Fruit fly (Drosophila melanogaster) whole organism, pupa: ENCODE data around the gene CG15336.

ENCODE experiments used
- CG10348 ChIP-seq: fragments of 200-800 bp; sonication (Bioruptor generic); IDR thresholded peaks from 2 replicates; pipeline ENCODE4 v1.3.6; 2022; ENCODE audit warnings: missing biosample characterization, missing genetic modification characterization
- CG12605 ChIP-seq: fragments of 200-800 bp; sonication (Bioruptor generic); IDR thresholded peaks from 2 replicates; pipeline ENCODE4 v1.3.6; 2022; ENCODE audit warnings: missing biosample characterization, missing genetic modification characterization
- CG13204 ChIP-seq: fragments of 200-800 bp; sonication (Bioruptor generic); optimal IDR thresholded peaks from 2 replicates; lab custom pipeline; 2018; ENCODE audit warnings: missing biosample characterization, mild to moderate bottlenecking, missing genetic modification characterization, moderate library complexity
- CG14655 ChIP-seq: fragments of 200-800 bp; sonication (Bioruptor generic); optimal IDR thresholded peaks from 3 replicates; lab custom pipeline; 2017; ENCODE audit warnings: mild to moderate bottlenecking, missing biosample characterization, missing genetic modification reagents, missing genetic modification characterization
- CG15710 ChIP-seq: fragments of 200-800 bp; sonication (Bioruptor generic); optimal IDR thresholded peaks from 2 replicates; lab custom pipeline; 2018; ENCODE audit warnings: missing biosample characterization, mild to moderate bottlenecking, missing genetic modification characterization, moderate library complexity
- CG17806 ChIP-seq: fragments of 200-800 bp; sonication (Bioruptor generic); optimal IDR thresholded peaks from 2 replicates; lab custom pipeline; 2018; ENCODE audit warnings: missing biosample characterization, mild to moderate bottlenecking, missing genetic modification characterization, moderate library complexity
- CG32121 ChIP-seq: fragments of 200-800 bp; sonication (Bioruptor generic); IDR thresholded peaks from 2 replicates; pipeline ENCODE4 v1.3.6; 2022; ENCODE audit warnings: missing biosample characterization, missing genetic modification characterization
- CG34367 ChIP-seq: fragments of 200-800 bp; sonication (Bioruptor generic); optimal IDR thresholded peaks from 2 replicates; lab custom pipeline; 2018; ENCODE audit warnings: missing biosample characterization, mild to moderate bottlenecking, missing genetic modification characterization
- CG4496 ChIP-seq: fragments of 200-800 bp; sonication (Bioruptor generic); IDR thresholded peaks from 3 replicates; pipeline ENCODE4 v1.3.6; 2022; ENCODE audit warnings: missing biosample characterization, missing genetic modification characterization
- CG8159 ChIP-seq: fragments of 200-800 bp; sonication (Bioruptor generic); optimal IDR thresholded peaks from 3 replicates; lab custom pipeline; 2018; ENCODE audit warnings: missing biosample characterization, mild to moderate bottlenecking, missing genetic modification characterization, moderate library complexity
- CG8301 ChIP-seq: fragments of 200-800 bp; sonication (Bioruptor generic); optimal IDR thresholded peaks from 2 replicates; lab custom pipeline; 2018; ENCODE audit warnings: missing biosample characterization, mild to moderate bottlenecking, missing genetic modification characterization
- CG9948 ChIP-seq: fragments of 200-800 bp; sonication (Bioruptor generic); optimal IDR thresholded peaks from 2 replicates; lab custom pipeline; 2018; ENCODE audit warnings: missing biosample characterization, mild to moderate bottlenecking, missing genetic modification characterization, moderate library complexity
- D1 ChIP-seq: fragments of 200-800 bp; sonication (Bioruptor generic); optimal IDR thresholded peaks from 2 replicates; lab custom pipeline; 2018; ENCODE audit warnings: missing biosample characterization, mild to moderate bottlenecking, missing genetic modification characterization, moderate library complexity
- EcR ChIP-seq: fragments of 200-800 bp; sonication (Bioruptor generic); optimal IDR thresholded peaks from 3 replicates; lab custom pipeline; 2019; ENCODE audit warnings: missing biosample characterization, missing genetic modification characterization, mild to moderate bottlenecking, moderate library complexity, missing genetic modification reagents
- Ets98B ChIP-seq: fragments of 200-800 bp; sonication (Bioruptor generic); IDR thresholded peaks from 2 replicates; pipeline ENCODE4 v1.3.6; 2022; ENCODE audit warnings: missing biosample characterization, missing genetic modification characterization
- Pif1A ChIP-seq: fragments of 200-800 bp; sonication (Bioruptor generic); optimal IDR thresholded peaks from 3 replicates; lab custom pipeline; 2016; ENCODE audit warnings: missing biosample characterization, missing genetic modification characterization
- Pif1B ChIP-seq: fragments of 200-800 bp; sonication (Bioruptor generic); optimal IDR thresholded peaks from 3 replicates; lab custom pipeline; 2016; ENCODE audit warnings: missing biosample characterization, missing genetic modification characterization
- Snoo ChIP-seq: fragments of 200-800 bp; sonication (Bioruptor generic); optimal IDR thresholded peaks from 3 replicates; lab custom pipeline; 2017; ENCODE audit warnings: missing biosample characterization, mild to moderate bottlenecking, missing genetic modification characterization, inconsistent platforms
- fd96Ca ChIP-seq: fragments of 200-800 bp; sonication (Bioruptor generic); IDR thresholded peaks from 3 replicates; pipeline ENCODE4 v1.3.6; 2022; ENCODE audit warnings: missing biosample characterization, missing genetic modification characterization
- gl ChIP-seq: fragments of 200-800 bp; sonication (Bioruptor generic); optimal IDR thresholded peaks from 2 replicates; lab custom pipeline; 2018; ENCODE audit warnings: missing biosample characterization, mild to moderate bottlenecking, missing genetic modification characterization
- rn ChIP-seq: fragments of 200-800 bp; sonication (Bioruptor generic); IDR thresholded peaks from 2 replicates; pipeline ENCODE4 v1.3.6; 2022; ENCODE audit warnings: missing biosample characterization, missing genetic modification characterization

The CG15336 gene

dm6 chrX:8116813-8117212, 30.9 kb upstream of the CG15336 start, which contains the start of gene CG1575:
Gene CG1575, plus strand, starts transcription at chrX:8117012.
- TF ChIP-seq Ets98B (GFP tag; lab: Robert Waterston, UW) (no peak), CG34367 (tag; lab: Kevin White, UChicago) (no peak), fd96Ca (GFP tag; lab: Robert Waterston, UW) (no peak), Pif1A (GFP tag; lab: Kevin White, UChicago) (no peak), CG9948 (tag; lab: Kevin White, UChicago) (no peak), CG17806 (tag; lab: Kevin White, UChicago) (no peak), CG14655 (GFP tag; lab: Kevin White, UChicago) (no peak), Pif1B (GFP tag; lab: Kevin White, UChicago) (no peak), CG13204 (GFP tag; lab: Kevin White, UChicago) (no peak), CG8301 (tag; lab: Kevin White, UChicago) (no peak), EcR (no peak), CG15710 (tag; lab: Kevin White, UChicago) (no peak), CG10348 (GFP tag; lab: Robert Waterston, UW) (no peak), CG32121 (GFP tag; lab: Robert Waterston, UW) (no peak), gl (tag; lab: Kevin White, UChicago) (no peak)

DNA sequence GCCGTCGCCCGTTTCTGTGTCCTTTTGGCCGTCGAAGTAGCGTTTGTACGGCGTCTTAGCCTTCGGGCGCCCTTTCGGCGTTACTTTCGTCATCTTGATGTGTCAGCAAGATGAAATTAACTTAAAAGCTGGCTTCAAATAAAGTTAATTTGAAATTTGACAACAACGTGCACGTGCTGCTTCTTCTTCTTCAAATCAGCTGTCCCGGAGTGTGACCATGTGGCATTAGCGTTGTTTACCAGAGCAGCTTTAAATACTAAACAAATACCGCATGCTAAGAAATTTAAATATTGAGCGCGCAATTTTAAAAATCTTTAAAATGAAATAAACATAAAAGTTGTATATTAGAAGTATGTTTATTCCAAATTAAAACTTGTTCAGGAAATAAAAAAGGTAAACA, 26.8 kb upstream of the CG15336 start, which contains the start of gene CG2260:
Gene CG2260 (minus strand): TSS at position 209 of the 400 bp plus-strand sequence.
- TF ChIP-seq CG4496 (GFP tag; lab: Robert Waterston, UW) (no peak), gl (tag; lab: Kevin White, UChicago) (no peak), CG34367 (tag; lab: Kevin White, UChicago) (no peak), CG32121 (GFP tag; lab: Robert Waterston, UW) (no peak), Ets98B (GFP tag; lab: Robert Waterston, UW) (no peak), CG17806 (tag; lab: Kevin White, UChicago) (no peak), CG10348 (GFP tag; lab: Robert Waterston, UW) (no peak), CG15710 (tag; lab: Kevin White, UChicago) (no peak), CG9948 (tag; lab: Kevin White, UChicago) (no peak), CG12605 (GFP tag; lab: Robert Waterston, UW) (no peak), EcR (no peak), CG8159 (tag; lab: Kevin White, UChicago) (no peak), D1 (tag; lab: Kevin White, UChicago) (no peak), rn (GFP tag; lab: Robert Waterston, UW) (no peak), CG13204 (GFP tag; lab: Kevin White, UChicago) (no peak), Snoo (no peak), Pif1A (GFP tag; lab: Kevin White, UChicago) (no peak), CG14655 (GFP tag; lab: Kevin White, UChicago) (no peak)

- TF ChIP-seq rn (GFP tag; lab: Robert Waterston, UW) (no peak), CG9948 (tag; lab: Kevin White, UChicago) (peak; percentile 38), CG13204 (GFP tag; lab: Kevin White, UChicago) (no peak), Snoo (no peak), CG12605 (GFP tag; lab: Robert Waterston, UW) (peak; percentile 18), CG32121 (GFP tag; lab: Robert Waterston, UW) (peak; percentile 62), Pif1A (GFP tag; lab: Kevin White, UChicago) (peak; percentile 38), CG34367 (tag; lab: Kevin White, UChicago) (peak; percentile 21), Pif1B (GFP tag; lab: Kevin White, UChicago) (peak; percentile 49), gl (tag; lab: Kevin White, UChicago) (no peak), D1 (tag; lab: Kevin White, UChicago) (no peak), CG8159 (tag; lab: Kevin White, UChicago) (peak; percentile 50), CG4496 (GFP tag; lab: Robert Waterston, UW) (peak; percentile 60; the same call in 1 of the 3 replicates), EcR (no peak), fd96Ca (GFP tag; lab: Robert Waterston, UW) (peak; percentile 57; the same call in 2 of the 3 replicates), Ets98B (GFP tag; lab: Robert Waterston, UW) (0 out of 2 replicates have a peak, but pooled peaks have one; percentile 40), CG14655 (GFP tag; lab: Kevin White, UChicago) (peak; percentile 66), CG8301 (tag; lab: Kevin White, UChicago) (peak; percentile 65), CG15710 (tag; lab: Kevin White, UChicago) (peak; percentile 38), CG17806 (tag; lab: Kevin White, UChicago) (peak; percentile 33), CG10348 (GFP tag; lab: Robert Waterston, UW) (no peak)
- TF ChIP-seq, all 21 proteins: peak for 14
Measured at dm6 chrX:8122834-8123233, 24.9 kb upstream of the CG15336 start.

- TF ChIP-seq rn (GFP tag; lab: Robert Waterston, UW), result 0 out of 2 replicates have a peak, but pooled peaks have one; percentile 15
- 0 out of 3 replicates have a peak, but pooled peaks have one; percentile 37 for TF ChIP-seq CG4496 (GFP tag; lab: Robert Waterston, UW)
- no peak for TF ChIP-seq CG8159 (tag; lab: Kevin White, UChicago)
- peak; percentile 45 for TF ChIP-seq CG14655 (GFP tag; lab: Kevin White, UChicago)
- TF ChIP-seq CG10348 (GFP tag; lab: Robert Waterston, UW), result no peak
- TF ChIP-seq Ets98B (GFP tag; lab: Robert Waterston, UW), result 0 out of 2 replicates have a peak, but pooled peaks have one; percentile 13
- TF ChIP-seq CG8301 (tag; lab: Kevin White, UChicago), result peak; percentile 8
- peak; percentile 24; the same call in 1 of the 2 replicates for TF ChIP-seq CG32121 (GFP tag; lab: Robert Waterston, UW)
Measured at dm6 chrX:8125224-8125649, 22.5 kb upstream of the CG15336 start.

- no peak for TF ChIP-seq CG32121 (GFP tag; lab: Robert Waterston, UW)
- no peak for TF ChIP-seq CG4496 (GFP tag; lab: Robert Waterston, UW)
- TF ChIP-seq fd96Ca (GFP tag; lab: Robert Waterston, UW), result peak; percentile 42; the same call in 1 of the 3 replicates
- TF ChIP-seq CG8301 (tag; lab: Kevin White, UChicago), result peak; percentile 28
- TF ChIP-seq Ets98B (GFP tag; lab: Robert Waterston, UW), result peak; percentile 30
Measured at dm6 chrX:8126149-8126548, 21.6 kb upstream of the CG15336 start.
